Fruit fly (Drosophila melanogaster): ENCODE data around the gene GatC.

- no peak for TF ChIP-seq CG11294 (GFP tag; IDR thresholded peaks at IDR 0.05)
- TF ChIP-seq dsx (GFP tag; optimal IDR thresholded peaks at IDR 0.05; ENCODE audit: poor library complexity, severe bottlenecking), result no peak
- no peak for TF ChIP-seq CG15336 (GFP tag; IDR thresholded peaks at IDR 0.05)
- TF ChIP-seq achi (GFP tag; optimal IDR thresholded peaks at IDR 0.05), result no peak
- no peak for TF ChIP-seq CG6854 (GFP tag; optimal IDR thresholded peaks at IDR 0.05)
- TF ChIP-seq CG10631 (GFP tag; optimal IDR thresholded peaks at IDR 0.05), result no peak
Observed at dm6 chr2L:13790715-13791114, 42.2 kb downstream of the GatC start, which contains the start of gene CG16863.
